Worm (Caenorhabditis elegans): ENCODE data around the gene F14H3.4.
"Not testable (repeated sequence)": the region's sequence is repeated elsewhere in the genome, so short reads cannot be mapped to it uniquely, and the experiment has no call there.

The F14H3.4 gene

DNA sequence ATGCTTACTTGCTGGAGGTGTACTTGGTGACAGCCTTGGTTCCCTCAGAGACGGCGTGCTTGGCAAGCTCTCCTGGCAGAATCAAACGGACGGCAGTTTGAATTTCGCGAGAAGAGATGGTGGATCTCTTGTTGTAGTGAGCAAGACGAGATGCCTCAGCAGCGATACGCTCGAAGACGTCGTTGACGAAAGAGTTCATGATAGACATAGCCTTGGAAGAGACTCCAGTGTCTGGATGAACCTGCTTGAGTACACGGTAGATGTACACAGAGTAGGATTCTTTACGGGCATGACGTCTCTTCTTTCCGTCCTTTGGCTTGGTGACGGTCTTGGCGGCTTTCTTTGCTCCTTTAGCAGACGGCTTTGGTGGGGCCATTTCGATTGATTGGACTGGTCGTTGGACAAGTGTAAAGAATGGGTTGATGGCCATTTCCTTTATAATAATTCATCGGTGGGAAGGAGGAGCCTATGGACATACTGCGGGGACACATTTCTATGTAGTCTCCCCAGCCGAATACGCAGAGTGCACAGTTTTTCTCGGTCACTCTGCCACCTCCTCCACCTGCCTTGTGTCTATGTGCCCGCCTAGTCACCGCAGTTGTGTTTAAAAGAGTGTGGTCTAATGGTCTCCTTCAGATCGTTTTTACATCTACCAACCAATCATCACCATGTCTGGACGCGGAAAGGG, 14.6 kb downstream of the F14H3.4 start, which contains the start of the genes his-4 and his-3:
Gene his-4, minus strand, starts transcription at position 376 of the 688 bp plus-strand sequence.
Gene his-3, plus strand, starts transcription at position 669 of the 688 bp plus-strand sequence.
- TF ChIP-seq dmd-6 (GFP tag; IDR thresholded peaks at IDR 0.05) (peak; percentile 53), nhr-28 (tag; optimal IDR thresholded peaks at IDR 0.05) (peak; percentile 64), dpl-1 (GFP tag; optimal IDR thresholded peaks at IDR 0.05) (peak; percentile 48), duxl-1 (tag; optimal IDR thresholded peaks at IDR 0.05; ENCODE audit: poor library complexity) (peak; percentile 85), nhr-6 (tag; optimal IDR thresholded peaks at IDR 0.05) (peak; percentile 5), nhr-102 (tag; optimal IDR thresholded peaks at IDR 0.05) (peak; percentile 83), rbr-2 (tag; optimal IDR thresholded peaks at IDR 0.05) (peak; percentile 32), php-3 (GFP tag; IDR thresholded peaks at IDR 0.05) (peak; percentile 62; the same call in 1 of the 2 replicates), dve-1 (tag; optimal IDR thresholded peaks at IDR 0.05; ENCODE audit: insufficient read depth) (peak; percentile 98), lin-38 (GFP tag; IDR thresholded peaks at IDR 0.05) (peak; percentile 23), mep-1 (tag; optimal IDR thresholded peaks at IDR 0.05) (peak; percentile 75), spr-1 (tag; optimal IDR thresholded peaks at IDR 0.05) (peak; percentile 40), mes-2 (tag; optimal IDR thresholded peaks at IDR 0.05; ENCODE audit: poor library complexity, severe bottlenecking) (peak; percentile 80), nhr-25 (tag; optimal IDR thresholded peaks at IDR 0.05; ENCODE audit: borderline replicate concordance, insufficient read depth) (peak; percentile 74), aha-1 (tag) (peak; percentile 94), hlh-11 (tag; optimal IDR thresholded peaks at IDR 0.05) (peak; percentile 74), nhr-42 (GFP tag; IDR thresholded peaks at IDR 0.05) (peak; percentile 72; the same call in 1 of the 2 replicates), nhr-48 (tag; optimal IDR thresholded peaks at IDR 0.05) (peak; percentile 37), daf-16 (tag; optimal IDR thresholded peaks at IDR 0.05) (peak; percentile 73)
- TF ChIP-seq daf-16 (GFP tag; optimal IDR thresholded peaks at IDR 0.05): not testable (repeated sequence)

ce11 chrV:16036166-16036565, 18.7 kb downstream of the F14H3.4 start, which contains the start of gene T10C6.10:
Gene T10C6.10, plus strand, starts transcription at chrV:16036413.
- no peak for TF ChIP-seq ama-1 (optimal IDR thresholded peaks at IDR 0.05)
- no peak for TF ChIP-seq mep-1 (tag; optimal IDR thresholded peaks at IDR 0.05)
- TF ChIP-seq dve-1 (tag; optimal IDR thresholded peaks at IDR 0.05; ENCODE audit: insufficient read depth): no peak
- TF ChIP-seq R02D3.7 (tag; optimal IDR thresholded peaks at IDR 0.05): no peak
- no peak for TF ChIP-seq lin-1 (GFP tag; IDR thresholded peaks at IDR 0.05)
- no peak for TF ChIP-seq zip-2 (tag; optimal IDR thresholded peaks at IDR 0.05)

ce11 chrV:16033491-16033890, 21.4 kb downstream of the F14H3.4 start:
- TF ChIP-seq nhr-28 (tag; optimal IDR thresholded peaks at IDR 0.05): no peak
- TF ChIP-seq pqm-1 (tag; optimal IDR thresholded peaks at IDR 0.05): no peak
- TF ChIP-seq set-16 (GFP tag; IDR thresholded peaks at IDR 0.05): peak; percentile 54
- no peak for TF ChIP-seq nhr-10 (tag; optimal IDR thresholded peaks at IDR 0.05)
- no peak for TF ChIP-seq mdl-1 (tag; optimal IDR thresholded peaks at IDR 0.05)
- TF ChIP-seq ceh-20 (GFP tag; IDR thresholded peaks at IDR 0.05): no peak
- TF ChIP-seq lsy-2 (tag; optimal IDR thresholded peaks at IDR 0.05): no peak

ce11 chrV:16032761-16033160, 22.1 kb downstream of the F14H3.4 start, which contains the start of gene T10C6.16:
Gene T10C6.16, minus strand, starts transcription at chrV:16033005.
- TF ChIP-seq spr-3 (GFP tag; optimal IDR thresholded peaks at IDR 0.05) (no peak), aha-1 (tag) (peak; percentile 79), snpc-1.2 (GFP tag; IDR thresholded peaks at IDR 0.05) (0 out of 2 replicates have a peak, but pooled peaks have one; percentile 8), ctbp-1 (GFP tag; IDR thresholded peaks at IDR 0.05) (no peak), unc-62 (GFP tag; optimal IDR thresholded peaks at IDR 0.05 in 1 of 2) (peak in 1 of 2 experiments; percentile 97), unc-62 (tag; optimal IDR thresholded peaks at IDR 0.05) (no peak), ZK337.2 (GFP tag; IDR thresholded peaks at IDR 0.05) (no peak)
